Worm (Caenorhabditis elegans): Measurements from ENCODE around the gene mfsd-11.

DNA sequence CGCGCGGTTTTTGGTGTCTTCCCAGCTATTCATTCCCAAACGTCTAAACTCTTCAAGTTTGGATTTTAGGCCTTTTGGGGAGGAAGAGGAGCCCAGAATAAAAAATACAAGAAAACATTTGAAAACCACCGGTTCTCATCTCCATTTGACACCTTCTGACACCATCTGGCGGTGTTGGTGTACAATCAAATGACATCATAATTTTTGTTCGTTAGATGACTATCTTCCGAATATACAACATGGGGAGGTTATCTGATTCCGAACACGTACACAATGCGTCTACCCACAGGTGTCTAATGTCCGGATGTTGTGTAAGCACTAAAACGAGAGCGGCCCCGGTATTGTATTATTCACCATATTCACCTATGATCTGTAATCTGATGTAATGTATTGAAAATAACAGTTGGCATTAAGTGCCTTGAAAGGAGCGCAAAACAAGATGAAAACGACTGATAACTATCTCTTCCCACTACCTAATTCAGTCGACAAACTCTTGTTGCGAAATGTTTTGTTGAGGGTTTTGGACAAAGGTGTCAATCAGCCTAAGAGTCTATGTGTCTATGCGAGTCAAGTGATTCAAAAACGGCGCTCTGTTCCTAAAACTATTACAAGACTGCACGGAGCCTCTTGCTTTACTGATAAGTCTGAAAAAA is 18.7 kb upstream of the mfsd-11 start:
- TF ChIP-seq med-1 (GFP tag; optimal IDR thresholded peaks at IDR 0.05; ENCODE audit: insufficient read depth) (no peak), T22C8.4 (GFP tag; IDR thresholded peaks at IDR 0.05) (no peak)

Measured in whole organism, midembryonic.